Fruit fly (Drosophila melanogaster): ENCODE results near the gene Uros1.

DNA sequence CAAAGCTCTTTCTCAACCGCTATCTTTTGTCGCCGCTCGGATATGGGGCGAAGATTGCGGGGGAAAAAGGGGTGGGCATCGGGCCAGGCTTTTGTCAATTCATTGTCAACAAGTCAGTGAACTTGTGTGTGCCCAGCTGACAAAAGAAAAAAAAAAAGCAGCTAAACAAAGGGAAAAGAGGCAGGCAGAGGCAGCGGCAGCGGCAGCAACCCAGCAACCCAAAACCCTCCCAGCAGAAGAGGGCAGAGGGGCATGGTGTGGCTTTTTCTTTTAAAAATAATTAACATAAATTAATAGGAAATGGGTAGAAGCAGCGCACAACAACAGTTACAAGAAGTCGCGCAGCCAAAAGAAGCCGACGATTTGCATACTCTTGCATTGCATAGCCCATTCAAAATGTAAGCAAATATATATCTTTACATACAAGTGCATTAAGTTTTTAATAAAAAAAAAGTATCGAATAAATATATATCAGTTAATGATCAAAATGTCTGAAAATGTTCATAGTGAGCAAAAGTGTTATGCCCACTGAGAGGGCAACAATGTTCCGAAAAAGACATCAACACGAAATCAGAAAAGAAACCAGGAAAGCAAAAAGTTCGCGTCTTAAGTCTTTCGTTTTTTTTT, 42.9 kb downstream of the Uros1 start:
- TF ChIP-seq EcR (GFP tag; optimal IDR thresholded peaks at IDR 0.05) (no peak), CG8478 (optimal IDR thresholded peaks at IDR 0.05) (no peak), usp (GFP tag; optimal IDR thresholded peaks at IDR 0.05) (no peak), Dll (optimal IDR thresholded peaks at IDR 0.05) (no peak), psq (optimal IDR thresholded peaks at IDR 0.05) (no peak)
